Fruit fly (Drosophila melanogaster) whole organism, embryonic: ENCODE measurements around the gene SecS.
A peak's percentile ranks its signal among the peaks of the same experiment; 100 is the strongest.

Source experiments
- B-H1 ChIP-seq: fragments of 200-800 bp; sonication (Bioruptor generic); IDR thresholded peaks from 3 replicates; pipeline ENCODE4 v1.3.6; 2022; ENCODE audit warnings: missing biosample characterization, missing genetic modification characterization
- Blimp-1 ChIP-seq: fragments of 200-800 bp; sonication (Bioruptor generic); optimal IDR thresholded peaks from 3 replicates; lab custom pipeline; 2018; ENCODE audit warnings: missing biosample characterization, missing genetic modification characterization, mild to moderate bottlenecking, moderate library complexity, missing genetic modification reagents
- CG10321 ChIP-seq: fragments of 200-800 bp; sonication (Bioruptor generic); IDR thresholded peaks from 2 replicates; pipeline ENCODE4 v1.3.6; 2022; ENCODE audit warnings: missing biosample characterization, missing genetic modification characterization
- CG10431 ChIP-seq: fragments of 200-800 bp; sonication (Bioruptor generic); optimal IDR thresholded peaks from 3 replicates; lab custom pipeline; 2018; ENCODE audit warnings: missing biosample characterization, mild to moderate bottlenecking, missing genetic modification characterization
- CG10959 ChIP-seq: fragments of 200-800 bp; sonication (Bioruptor generic); IDR thresholded peaks from 2 replicates; pipeline ENCODE4 v1.3.6; 2022; ENCODE audit warnings: missing biosample characterization, missing genetic modification characterization
- CG11695 ChIP-seq: fragments of 200-800 bp; sonication (Bioruptor generic); IDR thresholded peaks from 3 replicates; pipeline ENCODE4 v1.3.6; 2022; ENCODE audit warnings: missing biosample characterization, missing genetic modification characterization
- CG13296 ChIP-seq: fragments of 200-800 bp; sonication (Bioruptor generic); optimal IDR thresholded peaks from 3 replicates; lab custom pipeline; 2018; ENCODE audit warnings: missing biosample characterization, mild to moderate bottlenecking, missing genetic modification characterization
- CG14965 ChIP-seq: fragments of 200-800 bp; sonication (Bioruptor generic); optimal IDR thresholded peaks from 2 replicates; lab custom pipeline; 2016; ENCODE audit warnings: missing biosample characterization, missing genetic modification characterization, borderline replicate concordance
- CG15073 ChIP-seq: fragments of 200-800 bp; sonication (Bioruptor generic); optimal IDR thresholded peaks from 2 replicates; lab custom pipeline; 2016; ENCODE audit warnings: missing biosample characterization, missing genetic modification characterization
- CG1603 ChIP-seq: fragments of 200-800 bp; sonication (Bioruptor generic); optimal IDR thresholded peaks from 2 replicates; lab custom pipeline; 2019; ENCODE audit warnings: missing biosample characterization, mild to moderate bottlenecking, missing genetic modification characterization, moderate library complexity
- CG17568 ChIP-seq: fragments of 200-800 bp; sonication (Bioruptor generic); optimal IDR thresholded peaks from 2 replicates; lab custom pipeline; 2018; ENCODE audit warnings: missing biosample characterization, mild to moderate bottlenecking, missing genetic modification characterization, moderate library complexity
- CG2202 ChIP-seq: fragments of 200-800 bp; sonication (Bioruptor generic); optimal IDR thresholded peaks from 2 replicates; lab custom pipeline; 2018; ENCODE audit warnings: missing biosample characterization, mild to moderate bottlenecking, missing genetic modification characterization
- CG2875 ChIP-seq: fragments of 200-800 bp; sonication (Bioruptor generic); optimal IDR thresholded peaks from 2 replicates; lab custom pipeline; 2017; ENCODE audit warnings: missing biosample characterization, mild to moderate bottlenecking, missing genetic modification characterization, missing genetic modification reagents
- CG31224 ChIP-seq: fragments of 200-800 bp; sonication (Bioruptor generic); IDR thresholded peaks from 2 replicates; pipeline ENCODE4 v1.3.6; 2022; ENCODE audit warnings: missing biosample characterization, missing genetic modification characterization
- CG4282 ChIP-seq: fragments of 200-800 bp; sonication (Bioruptor generic); optimal IDR thresholded peaks from 2 replicates; lab custom pipeline; 2016; ENCODE audit warnings: missing biosample characterization, missing genetic modification characterization
- CG4424 ChIP-seq: fragments of 200-800 bp; sonication (Bioruptor generic); optimal IDR thresholded peaks from 3 replicates; lab custom pipeline; 2016; ENCODE audit warnings: missing biosample characterization, missing genetic modification characterization
- CG8290 ChIP-seq, 3 experiments: fragments of 200-800 bp; sonication (Bioruptor generic); optimal IDR thresholded peaks; 2 replicates each; lab custom pipeline; 2016 to 2019; ENCODE audit warnings: missing biosample characterization in 3 of 3, missing genetic modification characterization in 3 of 3, mild to moderate bottlenecking in 2 of 3, moderate library complexity in 1 of 3
- CG8765 ChIP-seq: fragments of 200-800 bp; sonication (Bioruptor generic); IDR thresholded peaks from 2 replicates; pipeline ENCODE4 v1.3.6; 2022; ENCODE audit warnings: missing biosample characterization, missing genetic modification characterization
- CG9727 ChIP-seq: fragments of 200-800 bp; sonication (Bioruptor generic); optimal IDR thresholded peaks from 3 replicates; lab custom pipeline; 2017; ENCODE audit warnings: missing biosample characterization, mild to moderate bottlenecking, missing genetic modification characterization
- E2f2 ChIP-seq: fragments of 200-800 bp; sonication (Bioruptor generic); IDR thresholded peaks from 2 replicates; pipeline ENCODE4 v1.3.6; 2022; ENCODE audit warnings: missing biosample characterization, missing genetic modification characterization
- Elba2 ChIP-seq: fragments of 200-800 bp; sonication (Bioruptor generic); optimal IDR thresholded peaks from 3 replicates; lab custom pipeline; 2016; ENCODE audit warnings: missing biosample characterization, missing genetic modification characterization
- Ets65A ChIP-seq: fragments of 200-800 bp; sonication (Bioruptor generic); peaks from one replicate; lab custom pipeline; 2016; ENCODE audit warnings: missing biosample characterization, missing genetic modification characterization
- GATAe ChIP-seq: fragments of 200-800 bp; sonication (Bioruptor generic); conservative IDR thresholded peaks from 2 replicates; pipeline ENCODE4 v1.3.6; 2022; ENCODE audit warnings: missing biosample characterization, missing genetic modification characterization
- HLHmδ ChIP-seq: fragments of 200-800 bp; sonication (Bioruptor generic); optimal IDR thresholded peaks from 2 replicates; lab custom pipeline; 2018; ENCODE audit warnings: missing biosample characterization, mild to moderate bottlenecking, missing genetic modification characterization, moderate library complexity
- Hey ChIP-seq: fragments of 200-800 bp; sonication (Bioruptor generic); optimal IDR thresholded peaks from 3 replicates; lab custom pipeline; 2018; ENCODE audit warnings: missing biosample characterization, mild to moderate bottlenecking, missing genetic modification characterization
- Hmr ChIP-seq: fragments of 200-800 bp; sonication (Bioruptor generic); optimal IDR thresholded peaks from 3 replicates; lab custom pipeline; 2017; ENCODE audit warnings: mild to moderate bottlenecking, missing biosample characterization, missing genetic modification reagents, missing genetic modification characterization
- Hr39 ChIP-seq: fragments of >200 bp; optimal IDR thresholded peaks from 2 replicates; lab custom pipeline; 2017
- Trl ChIP-seq, 3 experiments: fragments of >200 bp in 2 of 3; fragments of 200-800 bp in 1 of 3; sonication (Bioruptor generic) in 1 of 3; optimal IDR thresholded peaks; 2 replicates in 1 of 3; 3 replicates in 2 of 3; lab custom pipeline; 2016 to 2017; ENCODE audit warnings: missing biosample characterization in 1 of 3, missing genetic modification characterization in 1 of 3
- ab ChIP-seq: fragments of 200-800 bp; sonication (Bioruptor generic); optimal IDR thresholded peaks from 2 replicates; lab custom pipeline; 2016; ENCODE audit warnings: missing biosample characterization, missing genetic modification characterization
- ase ChIP-seq: fragments of 200-800 bp; sonication (Bioruptor generic); IDR thresholded peaks from 3 replicates; pipeline ENCODE4 v1.3.6; 2022; ENCODE audit warnings: missing biosample characterization, missing genetic modification characterization
- bowl ChIP-seq: fragments of 200-800 bp; sonication (Bioruptor generic); IDR thresholded peaks from 2 replicates; pipeline ENCODE4 v1.3.6; 2022; ENCODE audit warnings: missing biosample characterization, missing genetic modification characterization
- chinmo ChIP-seq: fragments of 200-800 bp; sonication (Bioruptor generic); IDR thresholded peaks from 4 replicates; pipeline ENCODE4 v1.3.6; 2022; ENCODE audit warnings: missing biosample characterization, missing genetic modification characterization; ENCODE audit not compliant: partially characterized antibody
- dan ChIP-seq: fragments of 200-800 bp; sonication (Bioruptor generic); IDR thresholded peaks from 2 replicates; pipeline ENCODE4 v1.3.6; 2022; ENCODE audit warnings: missing biosample characterization, missing genetic modification characterization
- dati ChIP-seq: fragments of 200-800 bp; sonication (Bioruptor generic); IDR thresholded peaks from 2 replicates; pipeline ENCODE4 v1.3.6; 2022; ENCODE audit warnings: missing biosample characterization, missing genetic modification characterization
- gcm ChIP-seq: fragments of 200-800 bp; sonication (Bioruptor generic); optimal IDR thresholded peaks from 2 replicates; lab custom pipeline; 2019; ENCODE audit warnings: missing biosample characterization, mild to moderate bottlenecking, missing genetic modification characterization, moderate library complexity
- grau ChIP-seq: fragments of 200-800 bp; optimal IDR thresholded peaks from 3 replicates; lab custom pipeline; 2019; ENCODE audit warnings: missing biosample characterization, mild to moderate bottlenecking, missing genetic modification characterization, moderate library complexity
- hbn ChIP-seq: fragments of 200-800 bp; sonication (Bioruptor generic); IDR thresholded peaks from 2 replicates; pipeline ENCODE4 v1.3.6; 2022; ENCODE audit warnings: missing biosample characterization, missing genetic modification characterization; ENCODE audit not compliant: partially characterized antibody
- hth ChIP-seq: fragments of >200 bp; optimal IDR thresholded peaks from 2 replicates; lab custom pipeline; 2017; ENCODE audit warnings: inconsistent platforms
- jing ChIP-seq: fragments of 200-800 bp; sonication (Bioruptor generic); optimal IDR thresholded peaks from 2 replicates; lab custom pipeline; 2018; ENCODE audit warnings: missing biosample characterization, mild to moderate bottlenecking, missing genetic modification characterization
- kah ChIP-seq: fragments of 200-800 bp; sonication (Bioruptor generic); optimal IDR thresholded peaks from 2 replicates; lab custom pipeline; 2018; ENCODE audit warnings: missing biosample characterization, mild to moderate bottlenecking, missing genetic modification characterization
- klu ChIP-seq: fragments of 200-800 bp; sonication (Bioruptor generic); IDR thresholded peaks from 2 replicates; pipeline ENCODE4 v1.3.6; 2022; ENCODE audit warnings: missing biosample characterization, missing genetic modification characterization
- lab ChIP-seq: fragments of 200-800 bp; sonication (Bioruptor generic); optimal IDR thresholded peaks from 3 replicates; lab custom pipeline; 2017; ENCODE audit warnings: missing biosample characterization, missing genetic modification characterization, mild to moderate bottlenecking, moderate library complexity, missing genetic modification reagents
- maf-S ChIP-seq: fragments of 200-800 bp; sonication (Bioruptor generic); optimal IDR thresholded peaks from 2 replicates; lab custom pipeline; 2016; ENCODE audit warnings: missing biosample characterization, missing genetic modification characterization
- nmo ChIP-seq: fragments of 200-800 bp; sonication (Bioruptor generic); optimal IDR thresholded peaks from 2 replicates; lab custom pipeline; 2018; ENCODE audit warnings: missing biosample characterization, mild to moderate bottlenecking, missing genetic modification characterization, moderate library complexity
- row ChIP-seq: fragments of 200-800 bp; sonication (Bioruptor generic); IDR thresholded peaks from 3 replicates; pipeline ENCODE4 v1.3.6; 2022; ENCODE audit warnings: missing biosample characterization, missing genetic modification characterization
- sna ChIP-seq: fragments of 200-800 bp; sonication (Bioruptor generic); IDR thresholded peaks from 2 replicates; pipeline ENCODE4 v1.3.6; 2022; ENCODE audit warnings: missing biosample characterization, missing genetic modification characterization; ENCODE audit not compliant: partially characterized antibody
- stwl ChIP-seq: fragments of 200-800 bp; sonication (Bioruptor generic); optimal IDR thresholded peaks from 3 replicates; lab custom pipeline; 2018; ENCODE audit warnings: missing biosample characterization, mild to moderate bottlenecking, missing genetic modification characterization, moderate library complexity
- tup ChIP-seq: fragments of 200-800 bp; sonication (Bioruptor generic); optimal IDR thresholded peaks from 2 replicates; lab custom pipeline; 2016; ENCODE audit warnings: missing biosample characterization, mild to moderate bottlenecking, missing genetic modification characterization, moderate library complexity
- z ChIP-seq: fragments of 200-800 bp; sonication (Bioruptor generic); IDR thresholded peaks from 3 replicates; pipeline ENCODE4 v1.3.6; 2022; ENCODE audit warnings: missing biosample characterization, missing genetic modification characterization
- zen ChIP-seq: fragments of 200-800 bp; sonication (Bioruptor generic); optimal IDR thresholded peaks from 3 replicates; lab custom pipeline; 2018; ENCODE audit warnings: missing biosample characterization, mild to moderate bottlenecking, missing genetic modification characterization, moderate library complexity

The SecS gene

dm6 chr3R:5600361-5601043, 731 bp upstream of the SecS start (continued):
- no peak for TF ChIP-seq CG31224 (GFP tag; lab: Robert Waterston, UW)
- no peak for TF ChIP-seq CG14965 (GFP tag; lab: Kevin White, UChicago)
- TF ChIP-seq CG1603 (tag; lab: Kevin White, UChicago): no peak
- TF ChIP-seq CG10431: peak; percentile 89
- peak; percentile 46 for TF ChIP-seq kah (GFP tag; lab: Kevin White, UChicago)
- TF ChIP-seq dati (GFP tag; lab: Robert Waterston, UW): no peak
- no peak for TF ChIP-seq ase (GFP tag; lab: Robert Waterston, UW)
- TF ChIP-seq CG2202 (tag; lab: Kevin White, UChicago): no peak
- no peak for TF ChIP-seq CG8765 (GFP tag; lab: Robert Waterston, UW)
- no peak for TF ChIP-seq klu (GFP tag; lab: Robert Waterston, UW)
- TF ChIP-seq CG8290 (GFP tag; optimal IDR thresholded peaks at IDR 0.05; lab: Kevin White, UChicago): no peak
- TF ChIP-seq CG8290 (tag; optimal IDR thresholded peaks at IDR 0.05; lab: Kevin White, UChicago): peak in 1 of 2 experiments; percentile 75
- no peak for TF ChIP-seq tup (GFP tag; lab: Kevin White, UChicago)
- no peak for TF ChIP-seq lab (GFP tag; lab: Kevin White, UChicago)
- TF ChIP-seq sna (GFP tag; lab: Robert Waterston, UW): no peak
- no peak for TF ChIP-seq B-H1 (GFP tag; lab: Robert Waterston, UW)
- no peak for TF ChIP-seq zen (tag; lab: Kevin White, UChicago)
- TF ChIP-seq Hey (tag; lab: Kevin White, UChicago): no peak
- TF ChIP-seq CG13296 (GFP tag; lab: Kevin White, UChicago): peak; percentile 33
- TF ChIP-seq Hmr (GFP tag; lab: Kevin White, UChicago): peak; percentile 9
- TF ChIP-seq Elba2 (GFP tag; lab: Kevin White, UChicago): no peak
- no peak for TF ChIP-seq maf-S (GFP tag; lab: Kevin White, UChicago)
- TF ChIP-seq CG10959 (GFP tag; lab: Robert Waterston, UW): no peak
- no peak for TF ChIP-seq CG17568 (GFP tag; lab: Kevin White, UChicago)
- TF ChIP-seq gcm (GFP tag; lab: Kevin White, UChicago): no peak
- no peak for TF ChIP-seq Ets65A (GFP tag; lab: Kevin White, UChicago)
- no peak for TF ChIP-seq bowl (GFP tag; lab: Robert Waterston, UW)
- no peak for TF ChIP-seq hth
- peak; percentile 89 for TF ChIP-seq HLHmδ (GFP tag; lab: Kevin White, UChicago)
- TF ChIP-seq stwl (tag; lab: Kevin White, UChicago): no peak
- TF ChIP-seq Trl (optimal IDR thresholded peaks at IDR 0.05; lab: Kevin White, UChicago): peak in 1 of 2 experiments; percentile 85
- peak; percentile 6 for TF ChIP-seq Trl (GFP tag; optimal IDR thresholded peaks at IDR 0.05; lab: Kevin White, UChicago)
- TF ChIP-seq ab (GFP tag; lab: Kevin White, UChicago): no peak
- TF ChIP-seq grau: no peak
- no peak for TF ChIP-seq row
- no peak for TF ChIP-seq E2f2 (GFP tag; lab: Robert Waterston, UW)
- TF ChIP-seq jing (GFP tag; lab: Kevin White, UChicago): no peak
- TF ChIP-seq CG11695: no peak
- TF ChIP-seq hbn (GFP tag; lab: Robert Waterston, UW): no peak
- TF ChIP-seq GATAe (GFP tag; lab: Robert Waterston, UW): no peak
- no peak for TF ChIP-seq nmo
- TF ChIP-seq CG4424 (GFP tag; lab: Kevin White, UChicago): no peak
- no peak for TF ChIP-seq Blimp-1 (GFP tag; lab: Kevin White, UChicago)
- no peak for TF ChIP-seq Hr39 (lab: Kevin White, UChicago)
- TF ChIP-seq CG15073 (GFP tag; lab: Kevin White, UChicago): no peak
- TF ChIP-seq dan (GFP tag; lab: Robert Waterston, UW): no peak
- no peak for TF ChIP-seq chinmo (GFP tag; lab: Robert Waterston, UW)
- no peak for TF ChIP-seq CG9727 (GFP tag; lab: Kevin White, UChicago)
- no peak for TF ChIP-seq CG10321 (GFP tag; lab: Robert Waterston, UW)
- no peak for TF ChIP-seq z (GFP tag; lab: Robert Waterston, UW)
- TF ChIP-seq CG2875: no peak
- TF ChIP-seq CG4282: no peak
